Worm (Caenorhabditis elegans): ENCODE measurements around the gene F39G3.3.

- TF ChIP-seq him-1 (tag; optimal IDR thresholded peaks at IDR 0.05): no peak
- TF ChIP-seq dao-5 (tag; optimal IDR thresholded peaks at IDR 0.05): no peak
Measured at ce11 chrV:4691657-4692056, 40.1 kb upstream of the F39G3.3 start.
